Fruit fly (Drosophila melanogaster) whole organism, pupa: ENCODE measurements around the gene Ugt302C1.
A peak's percentile ranks its signal among the peaks of the same experiment; 100 is the strongest.

Source experiments
- CG10348 ChIP-seq: fragments of 200-800 bp; sonication (Bioruptor generic); IDR thresholded peaks from 2 replicates; pipeline ENCODE4 v1.3.6; 2022; ENCODE audit warnings: missing biosample characterization, missing genetic modification characterization
- CG12605 ChIP-seq: fragments of 200-800 bp; sonication (Bioruptor generic); IDR thresholded peaks from 2 replicates; pipeline ENCODE4 v1.3.6; 2022; ENCODE audit warnings: missing biosample characterization, missing genetic modification characterization
- CG13204 ChIP-seq: fragments of 200-800 bp; sonication (Bioruptor generic); optimal IDR thresholded peaks from 2 replicates; lab custom pipeline; 2018; ENCODE audit warnings: missing biosample characterization, mild to moderate bottlenecking, missing genetic modification characterization, moderate library complexity
- CG14655 ChIP-seq: fragments of 200-800 bp; sonication (Bioruptor generic); optimal IDR thresholded peaks from 3 replicates; lab custom pipeline; 2017; ENCODE audit warnings: mild to moderate bottlenecking, missing biosample characterization, missing genetic modification reagents, missing genetic modification characterization
- CG15710 ChIP-seq: fragments of 200-800 bp; sonication (Bioruptor generic); optimal IDR thresholded peaks from 2 replicates; lab custom pipeline; 2018; ENCODE audit warnings: missing biosample characterization, mild to moderate bottlenecking, missing genetic modification characterization, moderate library complexity
- CG17806 ChIP-seq: fragments of 200-800 bp; sonication (Bioruptor generic); optimal IDR thresholded peaks from 2 replicates; lab custom pipeline; 2018; ENCODE audit warnings: missing biosample characterization, mild to moderate bottlenecking, missing genetic modification characterization, moderate library complexity
- CG32121 ChIP-seq: fragments of 200-800 bp; sonication (Bioruptor generic); IDR thresholded peaks from 2 replicates; pipeline ENCODE4 v1.3.6; 2022; ENCODE audit warnings: missing biosample characterization, missing genetic modification characterization
- CG34367 ChIP-seq: fragments of 200-800 bp; sonication (Bioruptor generic); optimal IDR thresholded peaks from 2 replicates; lab custom pipeline; 2018; ENCODE audit warnings: missing biosample characterization, mild to moderate bottlenecking, missing genetic modification characterization
- CG4496 ChIP-seq: fragments of 200-800 bp; sonication (Bioruptor generic); IDR thresholded peaks from 3 replicates; pipeline ENCODE4 v1.3.6; 2022; ENCODE audit warnings: missing biosample characterization, missing genetic modification characterization
- CG8159 ChIP-seq: fragments of 200-800 bp; sonication (Bioruptor generic); optimal IDR thresholded peaks from 3 replicates; lab custom pipeline; 2018; ENCODE audit warnings: missing biosample characterization, mild to moderate bottlenecking, missing genetic modification characterization, moderate library complexity
- CG8301 ChIP-seq: fragments of 200-800 bp; sonication (Bioruptor generic); optimal IDR thresholded peaks from 2 replicates; lab custom pipeline; 2018; ENCODE audit warnings: missing biosample characterization, mild to moderate bottlenecking, missing genetic modification characterization
- CG9948 ChIP-seq: fragments of 200-800 bp; sonication (Bioruptor generic); optimal IDR thresholded peaks from 2 replicates; lab custom pipeline; 2018; ENCODE audit warnings: missing biosample characterization, mild to moderate bottlenecking, missing genetic modification characterization, moderate library complexity
- D1 ChIP-seq: fragments of 200-800 bp; sonication (Bioruptor generic); optimal IDR thresholded peaks from 2 replicates; lab custom pipeline; 2018; ENCODE audit warnings: missing biosample characterization, mild to moderate bottlenecking, missing genetic modification characterization, moderate library complexity
- EcR ChIP-seq: fragments of 200-800 bp; sonication (Bioruptor generic); optimal IDR thresholded peaks from 3 replicates; lab custom pipeline; 2019; ENCODE audit warnings: missing biosample characterization, missing genetic modification characterization, mild to moderate bottlenecking, moderate library complexity, missing genetic modification reagents
- Ets98B ChIP-seq: fragments of 200-800 bp; sonication (Bioruptor generic); IDR thresholded peaks from 2 replicates; pipeline ENCODE4 v1.3.6; 2022; ENCODE audit warnings: missing biosample characterization, missing genetic modification characterization
- Pif1A ChIP-seq: fragments of 200-800 bp; sonication (Bioruptor generic); optimal IDR thresholded peaks from 3 replicates; lab custom pipeline; 2016; ENCODE audit warnings: missing biosample characterization, missing genetic modification characterization
- Pif1B ChIP-seq: fragments of 200-800 bp; sonication (Bioruptor generic); optimal IDR thresholded peaks from 3 replicates; lab custom pipeline; 2016; ENCODE audit warnings: missing biosample characterization, missing genetic modification characterization
- Snoo ChIP-seq: fragments of 200-800 bp; sonication (Bioruptor generic); optimal IDR thresholded peaks from 3 replicates; lab custom pipeline; 2017; ENCODE audit warnings: missing biosample characterization, mild to moderate bottlenecking, missing genetic modification characterization, inconsistent platforms
- fd96Ca ChIP-seq: fragments of 200-800 bp; sonication (Bioruptor generic); IDR thresholded peaks from 3 replicates; pipeline ENCODE4 v1.3.6; 2022; ENCODE audit warnings: missing biosample characterization, missing genetic modification characterization
- gl ChIP-seq: fragments of 200-800 bp; sonication (Bioruptor generic); optimal IDR thresholded peaks from 2 replicates; lab custom pipeline; 2018; ENCODE audit warnings: missing biosample characterization, mild to moderate bottlenecking, missing genetic modification characterization
- rn ChIP-seq: fragments of 200-800 bp; sonication (Bioruptor generic); IDR thresholded peaks from 2 replicates; pipeline ENCODE4 v1.3.6; 2022; ENCODE audit warnings: missing biosample characterization, missing genetic modification characterization

Gene Ugt302C1

dm6 chr3R:11197389-11197716 lies 40.5 kb downstream of the Ugt302C1 start, which contains the start of gene cu:
TSS of gene cu (plus strand) at chr3R:11197592.
- TF ChIP-seq Ets98B (GFP tag; lab: Robert Waterston, UW) (no peak), fd96Ca (GFP tag; lab: Robert Waterston, UW) (peak; percentile 93)

dm6 chr3R:11198062-11198472 lies 41.2 kb downstream of the Ugt302C1 start:
- TF ChIP-seq CG4496 (GFP tag; lab: Robert Waterston, UW) = 0 out of 3 replicates have a peak, but pooled peaks have one; percentile 11
- TF ChIP-seq CG17806 = no peak
- TF ChIP-seq Ets98B (GFP tag; lab: Robert Waterston, UW) = no peak
- TF ChIP-seq fd96Ca (GFP tag; lab: Robert Waterston, UW) = peak; percentile 47; the same call in 1 of the 3 replicates
- no peak for TF ChIP-seq CG8301 (tag; lab: Kevin White, UChicago)
- 0 out of 2 replicates have a peak, but pooled peaks have one; percentile 35 for TF ChIP-seq CG12605 (GFP tag; lab: Robert Waterston, UW)
- TF ChIP-seq CG32121 (GFP tag; lab: Robert Waterston, UW) = 0 out of 2 replicates have a peak, but pooled peaks have one; percentile 14
- no peak for TF ChIP-seq Snoo (tag; lab: Kevin White, UChicago)

dm6 chr3R:11199227-11199835 lies 42.4 kb downstream of the Ugt302C1 start:
- no peak for TF ChIP-seq CG8301 (tag; lab: Kevin White, UChicago)
- peak; percentile 29 for TF ChIP-seq Snoo (tag; lab: Kevin White, UChicago)

- TF ChIP-seq rn (GFP tag; lab: Robert Waterston, UW) = no peak
- TF ChIP-seq EcR (GFP tag; lab: Kevin White, UChicago) = peak; percentile 94
Observed at dm6 chr3R:11200042-11200884, 43.4 kb downstream of the Ugt302C1 start.

dm6 chr3R:11200885-11201421 lies 44.1 kb downstream of the Ugt302C1 start:
- peak; percentile 62 for TF ChIP-seq Snoo (tag; lab: Kevin White, UChicago)
- no peak for TF ChIP-seq EcR (GFP tag; lab: Kevin White, UChicago)
- TF ChIP-seq CG17806 = peak; percentile 64
- no peak for TF ChIP-seq CG12605 (GFP tag; lab: Robert Waterston, UW)
- no peak for TF ChIP-seq CG10348 (GFP tag; lab: Robert Waterston, UW)
- peak; percentile 71; the same call in 2 of the 3 replicates for TF ChIP-seq fd96Ca (GFP tag; lab: Robert Waterston, UW)
- TF ChIP-seq Pif1A (GFP tag; lab: Kevin White, UChicago) = peak; percentile 81
- no peak for TF ChIP-seq rn (GFP tag; lab: Robert Waterston, UW)
- TF ChIP-seq CG4496 (GFP tag; lab: Robert Waterston, UW) = peak; percentile 65; the same call in 2 of the 3 replicates
- TF ChIP-seq CG34367 (tag; lab: Kevin White, UChicago) = peak; percentile 24
- TF ChIP-seq CG8301 (tag; lab: Kevin White, UChicago) = peak; percentile 57
- peak; percentile 57; the same call in 1 of the 2 replicates for TF ChIP-seq Ets98B (GFP tag; lab: Robert Waterston, UW)
- TF ChIP-seq CG14655 = peak; percentile 67
- TF ChIP-seq D1 (tag; lab: Kevin White, UChicago) = no peak
- peak; percentile 67 for TF ChIP-seq CG8159 (tag; lab: Kevin White, UChicago)
- peak; percentile 67 for TF ChIP-seq CG32121 (GFP tag; lab: Robert Waterston, UW)
- TF ChIP-seq CG13204 = no peak
- TF ChIP-seq gl (tag; lab: Kevin White, UChicago) = no peak
- peak; percentile 49 for TF ChIP-seq CG15710 (tag; lab: Kevin White, UChicago)
- peak; percentile 80 for TF ChIP-seq Pif1B (GFP tag; lab: Kevin White, UChicago)
- TF ChIP-seq CG9948 (tag; lab: Kevin White, UChicago) = peak; percentile 50

dm6 chr3R:11208766-11209331 lies 52.0 kb downstream of the Ugt302C1 start:
- TF ChIP-seq CG15710 (tag; lab: Kevin White, UChicago) (no peak), CG13204 (no peak), EcR (GFP tag; lab: Kevin White, UChicago) (peak; percentile 42), CG9948 (tag; lab: Kevin White, UChicago) (no peak), CG34367 (tag; lab: Kevin White, UChicago) (no peak), D1 (tag; lab: Kevin White, UChicago) (no peak)
